Worm (Caenorhabditis elegans): ENCODE data around the gene Y49F6B.6.
"Not testable (repeated sequence)": the region's sequence is repeated elsewhere in the genome, so short reads cannot be mapped to it uniquely, and the experiment has no call there.

The Y49F6B.6 gene

DNA sequence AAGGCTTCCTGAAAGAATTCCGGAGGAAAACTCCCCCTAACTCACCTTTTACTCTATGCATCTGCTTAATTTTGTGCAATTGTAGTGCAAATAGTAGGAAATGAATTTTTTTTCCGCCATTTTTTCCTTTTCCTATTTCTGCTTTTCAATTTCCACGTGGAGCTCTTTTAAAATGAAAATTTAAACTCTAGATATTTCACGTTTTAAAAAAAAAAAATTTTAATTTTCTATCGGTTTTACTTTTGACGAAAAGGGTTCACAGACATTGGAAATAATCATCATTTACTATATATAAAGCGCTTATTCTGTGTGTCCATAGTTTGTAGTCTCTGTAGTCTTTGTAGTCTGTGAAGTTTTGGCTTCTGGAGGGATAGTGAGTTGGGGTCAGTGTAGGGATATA is 8.7 kb downstream of the Y49F6B.6 start, which contains the start of gene Y49F6B.8:
Gene Y49F6B.8, minus strand, starts transcription at position 101 of the 400 bp plus-strand sequence.
- no peak for TF ChIP-seq unc-62 (GFP tag; optimal IDR thresholded peaks at IDR 0.05)

DNA sequence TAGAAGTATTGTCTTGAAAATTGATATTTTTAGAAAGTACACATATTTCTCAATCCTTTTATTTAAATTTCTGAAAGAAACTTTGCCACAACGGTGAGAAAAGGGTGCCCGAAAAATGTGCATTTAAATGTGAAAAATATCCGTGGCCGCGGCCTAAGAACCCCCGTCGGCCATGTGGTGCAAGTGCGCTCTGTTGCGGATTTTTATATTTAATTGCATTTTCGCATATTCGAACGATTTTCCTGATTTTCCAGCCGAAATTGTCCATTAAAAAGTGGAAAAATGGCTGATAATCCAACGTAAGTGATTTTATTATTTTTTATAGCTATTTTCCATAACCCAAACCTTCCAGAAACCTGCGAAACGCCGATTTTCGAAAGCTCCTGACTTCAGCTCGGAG is 9.3 kb downstream of the Y49F6B.6 start, which contains the start of gene smu-2:
Gene smu-2, plus strand, starts transcription at position 178 of the 400 bp plus-strand sequence.
- TF ChIP-seq unc-62 (GFP tag; optimal IDR thresholded peaks at IDR 0.05) = no peak

DNA sequence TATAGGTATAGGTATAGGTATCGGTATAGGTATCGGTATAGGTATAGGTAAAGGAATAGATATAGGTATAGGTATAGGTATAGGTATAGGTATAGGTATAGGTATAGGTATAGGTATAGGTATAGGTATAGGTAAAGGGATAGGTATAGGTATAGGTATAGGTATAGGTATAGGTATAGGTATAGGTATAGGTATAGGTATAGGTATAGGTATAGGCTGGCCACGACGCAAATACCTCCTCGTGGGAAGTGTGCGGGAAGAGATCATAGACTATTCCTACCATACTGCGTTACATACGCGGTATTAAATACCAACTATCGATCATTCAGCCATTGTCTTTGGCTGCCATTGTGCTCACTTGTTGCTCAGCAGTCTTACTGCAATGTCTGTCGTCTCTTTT is 17.9 kb downstream of the Y49F6B.6 start, which contains the start of gene fbxb-112:
Gene fbxb-112, plus strand, starts transcription at position 301 of the 400 bp plus-strand sequence.
- not testable (repeated sequence) for TF ChIP-seq unc-62 (GFP tag; optimal IDR thresholded peaks at IDR 0.05)

DNA sequence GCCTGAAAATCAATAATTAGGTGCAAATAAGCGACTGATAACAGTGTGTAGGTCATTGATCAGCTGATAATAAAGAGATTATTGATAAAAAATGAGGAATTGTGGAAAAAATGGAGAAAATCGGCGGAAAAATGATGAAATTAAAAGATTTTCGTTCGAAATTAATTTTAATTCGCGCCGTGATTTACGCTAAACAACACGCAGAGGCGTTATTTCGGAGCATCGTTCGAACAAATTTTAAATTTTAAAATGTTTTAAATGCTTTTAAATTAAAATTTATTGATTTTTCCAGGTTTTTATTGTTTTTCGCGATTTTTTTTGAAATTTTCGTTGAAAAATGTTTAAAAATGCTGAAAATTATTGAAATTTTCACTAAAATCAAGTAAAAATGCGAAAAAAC is 26.5 kb downstream of the Y49F6B.6 start, which contains the start of gene Y49F6B.9:
Gene Y49F6B.9, minus strand, starts transcription at position 2 of the 400 bp plus-strand sequence.
- no peak for TF ChIP-seq unc-62 (GFP tag; optimal IDR thresholded peaks at IDR 0.05)

DNA sequence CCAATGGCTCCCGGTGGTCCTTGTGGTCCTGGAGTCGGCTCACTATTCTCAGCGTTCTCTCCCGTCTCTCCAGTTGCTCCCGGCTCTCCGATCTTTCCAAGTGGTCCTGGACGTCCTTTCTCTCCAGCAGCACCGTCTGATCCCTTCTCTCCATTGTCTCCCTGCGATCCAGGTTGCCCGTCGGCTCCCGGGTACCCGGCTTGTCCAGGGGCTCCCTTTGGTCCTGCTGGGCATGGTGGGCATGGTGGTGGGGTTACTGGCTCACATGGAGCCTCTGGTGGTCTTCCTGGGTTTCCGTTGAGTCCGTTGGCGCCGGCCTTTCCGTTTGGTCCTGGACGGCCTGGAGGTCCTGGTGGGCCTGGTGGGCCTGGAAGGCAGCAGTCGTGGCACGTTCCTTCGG is 27.5 kb downstream of the Y49F6B.6 start:
- no peak for TF ChIP-seq unc-62 (GFP tag; optimal IDR thresholded peaks at IDR 0.05)

DNA sequence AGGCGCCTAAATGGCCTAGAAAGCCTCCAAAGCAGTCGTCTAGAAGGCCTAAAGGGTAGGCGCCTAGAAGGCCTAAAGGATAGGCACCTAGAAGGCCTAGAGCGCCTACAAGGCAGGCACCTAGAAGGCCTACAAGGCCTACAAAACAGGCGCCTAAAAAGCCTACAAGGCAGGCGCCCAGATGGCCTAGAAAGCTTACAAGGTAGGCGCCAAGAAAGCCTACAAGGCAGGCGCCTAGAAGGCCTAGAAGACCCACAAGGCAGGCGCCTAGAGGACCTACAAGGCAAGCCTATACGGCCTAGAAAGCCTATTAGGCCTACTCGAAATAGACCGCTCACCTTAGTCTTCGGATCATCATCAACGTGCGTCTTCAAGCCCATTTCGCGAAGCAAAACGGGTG is 29.1 kb downstream of the Y49F6B.6 start:
- TF ChIP-seq unc-62 (GFP tag; optimal IDR thresholded peaks at IDR 0.05) = no peak

DNA sequence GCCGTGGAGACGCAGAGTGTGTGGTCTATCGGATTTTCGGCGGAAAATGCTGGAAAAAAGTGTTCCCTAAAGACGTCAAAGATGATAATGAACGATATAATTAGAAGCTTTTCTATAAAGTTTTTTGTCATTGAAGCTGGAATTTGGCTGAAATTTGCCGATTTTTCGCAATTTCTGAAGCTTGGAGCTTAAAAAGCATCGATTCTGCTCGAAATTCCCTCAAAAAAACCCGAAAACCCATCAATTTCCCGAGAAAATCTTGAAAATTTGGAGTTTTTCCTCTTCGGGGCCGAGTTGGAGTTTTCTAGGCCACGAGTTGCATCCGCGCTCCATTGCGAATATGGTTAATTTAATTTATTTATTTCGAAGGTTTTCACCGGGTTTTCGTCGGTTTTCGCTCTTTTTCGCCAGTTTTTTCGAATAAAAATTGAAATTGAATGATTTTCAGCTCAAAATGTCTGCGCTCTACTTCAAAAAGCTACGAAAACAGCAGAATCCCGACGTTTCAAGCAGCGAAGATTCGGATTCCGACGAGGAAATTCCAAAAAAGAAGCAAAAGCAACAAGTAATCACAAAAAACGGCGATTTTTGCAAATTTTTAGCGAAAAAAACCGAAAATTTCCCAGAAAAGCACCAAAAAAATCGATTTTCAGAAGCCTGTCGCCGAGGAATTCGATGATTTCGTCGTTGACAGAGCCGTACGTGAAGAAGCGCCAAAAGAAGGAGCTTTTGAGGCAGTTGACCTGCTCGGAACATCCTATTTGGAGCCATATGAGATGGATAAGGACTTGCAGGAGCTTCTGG is 29.8 kb downstream of the Y49F6B.6 start, which contains the start of the genes col-71 and Y49F6B.2:
Gene col-71, minus strand, starts transcription at position 51 of the 804 bp plus-strand sequence.
Gene Y49F6B.2, plus strand, starts transcription at position 449 of the 804 bp plus-strand sequence.
- no peak for TF ChIP-seq unc-62 (GFP tag; optimal IDR thresholded peaks at IDR 0.05)

DNA sequence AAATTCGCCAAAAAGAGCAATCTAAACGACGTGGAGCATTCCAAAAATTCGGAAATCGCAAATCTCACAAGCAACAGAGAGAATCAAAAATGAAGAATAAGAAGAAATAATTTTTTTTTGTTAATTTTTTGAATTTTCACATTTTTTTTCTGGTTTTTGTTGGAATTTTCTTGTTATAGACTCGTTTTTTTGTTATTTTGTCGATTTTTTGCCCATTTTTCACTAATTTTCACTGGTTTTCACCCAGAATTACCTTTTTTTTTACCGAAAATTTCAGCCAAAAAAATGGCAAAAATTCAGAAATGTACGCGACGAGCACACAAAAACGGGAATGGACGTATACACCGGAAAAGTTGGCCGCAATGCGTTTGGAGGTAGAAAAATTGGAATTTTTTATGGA is 31.8 kb downstream of the Y49F6B.6 start, which contains the start of gene cyh-1:
Gene cyh-1, plus strand, starts transcription at position 301 of the 400 bp plus-strand sequence.
- no peak for TF ChIP-seq unc-62 (GFP tag; optimal IDR thresholded peaks at IDR 0.05)

DNA sequence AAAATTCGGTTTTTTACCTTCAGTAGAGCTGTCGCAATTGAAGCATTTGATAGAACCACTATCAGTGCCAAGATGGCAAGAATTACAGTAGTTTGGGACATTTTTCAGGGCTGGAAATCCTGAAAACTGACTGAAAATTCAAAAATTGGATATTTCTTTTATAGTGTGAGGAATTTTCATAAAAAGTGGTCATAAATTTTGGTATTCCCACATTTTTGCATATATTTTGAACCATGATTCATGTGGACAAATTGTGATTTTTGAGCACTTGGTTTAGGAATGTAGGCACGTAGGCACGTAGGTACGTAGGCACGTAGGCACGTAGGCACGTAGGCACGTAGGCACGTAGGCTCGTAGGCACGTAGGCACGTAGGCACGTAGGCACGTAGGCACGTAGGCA is 39.3 kb downstream of the Y49F6B.6 start, which contains the start of gene Y49F6B.19:
Gene Y49F6B.19, minus strand, starts transcription at position 101 of the 400 bp plus-strand sequence.
- TF ChIP-seq unc-62 (GFP tag; optimal IDR thresholded peaks at IDR 0.05) = no peak

DNA sequence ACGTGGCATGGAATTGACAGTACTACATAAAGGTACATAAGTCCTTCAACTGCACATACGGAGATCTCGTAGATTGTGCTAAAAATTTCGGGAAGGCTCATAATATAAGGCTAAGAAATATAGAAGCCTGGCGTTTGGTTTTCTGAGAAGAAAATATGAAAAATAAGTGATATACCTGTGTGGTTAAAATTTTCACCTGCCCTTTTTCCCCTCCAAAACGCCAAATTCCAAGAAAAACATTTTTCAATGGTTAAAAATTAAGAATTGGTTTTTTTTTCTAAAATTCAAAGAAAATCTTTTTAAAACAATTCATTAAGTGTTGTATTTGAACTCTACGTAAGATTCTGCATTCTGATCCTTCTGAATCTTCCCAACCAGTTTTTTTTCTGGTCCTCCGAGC is 41.7 kb downstream of the Y49F6B.6 start, which contains the start of gene srz-5:
Gene srz-5, minus strand, starts transcription at position 101 of the 400 bp plus-strand sequence.
- TF ChIP-seq unc-62 (GFP tag; optimal IDR thresholded peaks at IDR 0.05) = no peak

DNA sequence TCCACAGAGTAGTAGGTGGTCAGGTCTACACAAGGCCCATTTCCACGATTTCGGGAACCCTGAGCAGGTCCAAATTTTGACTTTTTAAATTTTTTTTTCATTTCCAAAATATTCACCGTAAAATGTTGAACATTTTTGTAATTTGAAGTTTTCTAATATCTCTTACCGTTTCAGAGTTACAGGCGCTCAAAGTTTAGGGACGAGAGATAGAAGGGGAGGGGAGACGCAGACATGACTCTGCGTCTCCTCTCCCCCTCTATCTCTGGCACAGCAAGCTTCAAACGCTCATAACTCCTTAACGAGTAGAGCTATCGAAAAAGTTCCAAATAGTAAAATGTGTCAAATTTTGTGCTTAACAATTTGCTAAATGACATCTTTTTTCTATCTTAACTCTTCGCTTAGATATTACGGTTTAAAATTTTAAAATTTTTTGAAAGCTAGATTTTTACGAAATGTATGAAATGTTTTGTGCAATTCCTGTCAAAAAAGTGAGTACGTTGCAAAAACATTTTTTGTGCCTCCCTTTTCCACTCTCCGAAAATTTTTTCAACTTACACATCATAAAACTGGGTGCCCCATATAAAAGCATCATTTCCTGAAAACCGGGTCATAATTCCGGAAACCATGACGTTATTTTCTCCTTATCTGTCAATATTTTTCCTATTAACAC is 42.6 kb downstream of the Y49F6B.6 start, which contains the start of the genes Y49F6B.14 and clec-125:
Gene Y49F6B.14, minus strand, starts transcription at position 101 of the 670 bp plus-strand sequence.
Gene clec-125, plus strand, starts transcription at position 620 of the 670 bp plus-strand sequence.
- TF ChIP-seq unc-62 (GFP tag; optimal IDR thresholded peaks at IDR 0.05) = no peak

DNA sequence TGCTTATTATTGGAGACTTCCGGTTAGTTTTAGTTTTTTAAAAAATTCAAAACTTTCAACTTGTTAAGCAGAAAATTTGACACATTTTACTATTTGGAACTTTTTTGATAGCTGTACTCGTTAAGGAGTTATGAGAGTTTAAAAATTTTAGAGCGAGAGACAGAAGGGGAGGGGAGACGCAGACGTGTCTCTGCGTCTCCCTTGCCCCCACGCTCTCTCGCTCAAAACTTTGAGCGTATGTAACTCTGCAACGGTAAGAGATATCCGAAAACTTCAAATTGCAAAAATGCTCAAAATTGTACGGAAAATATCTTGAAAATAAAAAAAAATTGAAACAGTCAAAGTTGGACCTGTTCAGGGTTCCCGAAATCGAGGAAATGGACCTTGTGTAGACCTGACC is 43.3 kb downstream of the Y49F6B.6 start:
- TF ChIP-seq unc-62 (GFP tag; optimal IDR thresholded peaks at IDR 0.05) = no peak

DNA sequence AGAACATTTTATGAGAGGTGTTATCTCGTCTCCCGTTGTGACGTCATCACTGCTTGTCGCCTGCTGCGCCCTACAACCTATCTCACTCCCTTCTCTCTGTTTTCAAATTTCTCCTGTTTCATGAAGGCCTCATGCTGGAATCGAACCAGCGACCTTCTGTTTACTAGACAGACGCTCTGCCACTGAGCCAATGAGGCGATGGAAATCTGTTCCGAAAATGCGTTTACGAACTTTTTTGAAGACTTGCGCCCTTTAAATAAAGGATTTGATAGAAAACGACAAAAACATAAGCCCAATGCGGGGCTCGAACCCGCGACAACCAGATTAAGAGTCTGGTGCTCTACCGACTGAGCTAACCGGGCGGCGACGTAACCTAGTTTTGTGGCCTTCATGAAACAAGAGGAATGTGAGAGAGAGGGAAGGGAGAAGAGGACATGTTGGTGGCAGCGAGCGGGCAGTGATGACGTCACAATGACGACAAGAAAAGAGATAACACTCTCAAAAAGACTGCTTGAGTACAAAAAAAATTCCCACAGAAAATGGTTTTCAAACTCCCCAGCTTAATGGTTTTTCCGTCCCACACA is 46.1 kb downstream of the Y49F6B.6 start, which contains the start of gene clec-126:
Gene clec-126, plus strand, starts transcription at position 534 of the 584 bp plus-strand sequence.
- TF ChIP-seq unc-62 (GFP tag; optimal IDR thresholded peaks at IDR 0.05) = no peak

DNA sequence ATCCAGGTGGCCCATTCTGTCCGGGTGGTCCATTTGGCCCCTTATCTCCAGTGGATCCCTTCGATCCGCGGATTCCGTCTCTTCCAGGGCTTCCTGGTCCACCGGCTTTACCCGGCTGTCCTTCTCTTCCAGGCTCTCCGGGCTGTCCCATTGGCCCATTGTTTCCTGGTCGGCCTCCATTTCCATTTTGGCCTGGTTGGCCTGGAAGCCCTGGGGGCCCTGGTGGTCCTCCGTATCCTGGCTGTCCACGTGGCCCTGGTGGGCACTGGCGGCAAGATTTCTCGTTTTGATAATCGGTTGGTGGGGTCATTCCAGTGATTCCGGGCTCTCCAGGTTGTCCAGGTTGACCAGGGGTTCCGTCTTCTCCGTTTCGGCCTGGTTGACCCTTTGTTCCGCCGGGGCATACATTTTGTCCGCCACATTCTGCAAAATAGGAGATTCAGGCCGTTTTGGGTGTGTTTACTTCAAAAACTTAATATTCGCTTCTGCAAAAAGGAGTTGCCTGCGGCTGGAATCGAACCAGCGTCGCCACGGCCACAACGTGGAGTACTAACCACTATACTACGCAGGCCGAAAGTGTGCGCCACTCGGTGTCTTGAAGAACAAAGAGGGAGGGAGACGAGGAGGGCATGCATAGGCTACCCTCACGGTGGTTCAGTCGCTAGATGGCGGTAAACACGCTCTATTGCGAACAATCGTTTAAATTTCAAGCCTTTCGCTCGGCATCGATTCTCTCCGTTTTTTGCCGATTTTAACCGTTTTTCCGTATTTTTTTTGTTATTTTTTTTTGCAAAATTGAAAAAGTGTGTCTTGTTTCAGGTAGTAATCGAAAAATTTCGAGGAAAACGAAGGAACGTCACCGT is 48.3 kb downstream of the Y49F6B.6 start, which contains the start of gene W09G10.9:
Gene W09G10.9, plus strand, starts transcription at position 813 of the 863 bp plus-strand sequence.
- no peak for TF ChIP-seq unc-62 (GFP tag; optimal IDR thresholded peaks at IDR 0.05)
